Worm (Caenorhabditis elegans) whole organism, L4/young adult: ENCODE measurements around the gene rsa-2.

ENCODE experiments used
- W03F9.2 ChIP-seq: fragments of 150-350 bp; optimal IDR thresholded peaks from 2 replicates; lab custom pipeline; 2014; ENCODE audit warnings: missing biosample characterization, missing genetic modification characterization
- dao-5 ChIP-seq: sonication (generic microtip); optimal IDR thresholded peaks from 2 replicates; lab custom pipeline; 2016; ENCODE audit warnings: missing genotype, missing genetic modification characterization, moderate library complexity, missing compliant biosample characterization
- him-1 ChIP-seq: sonication (generic microtip); optimal IDR thresholded peaks from 2 replicates; lab custom pipeline; 2016; ENCODE audit warnings: missing genotype, missing genetic modification reagents, missing genetic modification characterization, missing compliant biosample characterization

rsa-2 gene

DNA sequence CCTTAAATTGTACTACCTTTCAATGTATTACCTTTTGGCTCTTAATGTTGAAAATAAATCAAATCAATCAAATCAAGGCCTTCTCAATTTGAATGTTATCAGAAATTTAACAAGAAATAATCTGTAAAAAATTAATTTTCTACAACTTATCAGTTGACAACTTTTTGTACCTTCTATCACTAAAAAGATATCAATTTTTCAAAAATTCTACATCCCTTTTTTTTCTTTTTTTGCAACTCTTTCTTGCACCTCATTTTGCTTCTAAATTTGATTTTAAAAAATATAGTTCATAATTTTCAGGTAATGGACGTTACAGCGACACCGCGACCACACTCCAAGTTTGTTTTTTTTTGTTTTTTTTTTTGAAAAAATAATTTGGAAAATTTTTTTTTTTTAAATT lies 24.9 kb downstream of the rsa-2 start, which contains the start of gene W09D6.5:
Gene W09D6.5, plus strand, starts transcription at position 301 of the 400 bp plus-strand sequence.
- TF ChIP-seq W03F9.2 (no peak), dao-5 (no peak), him-1 (no peak)

DNA sequence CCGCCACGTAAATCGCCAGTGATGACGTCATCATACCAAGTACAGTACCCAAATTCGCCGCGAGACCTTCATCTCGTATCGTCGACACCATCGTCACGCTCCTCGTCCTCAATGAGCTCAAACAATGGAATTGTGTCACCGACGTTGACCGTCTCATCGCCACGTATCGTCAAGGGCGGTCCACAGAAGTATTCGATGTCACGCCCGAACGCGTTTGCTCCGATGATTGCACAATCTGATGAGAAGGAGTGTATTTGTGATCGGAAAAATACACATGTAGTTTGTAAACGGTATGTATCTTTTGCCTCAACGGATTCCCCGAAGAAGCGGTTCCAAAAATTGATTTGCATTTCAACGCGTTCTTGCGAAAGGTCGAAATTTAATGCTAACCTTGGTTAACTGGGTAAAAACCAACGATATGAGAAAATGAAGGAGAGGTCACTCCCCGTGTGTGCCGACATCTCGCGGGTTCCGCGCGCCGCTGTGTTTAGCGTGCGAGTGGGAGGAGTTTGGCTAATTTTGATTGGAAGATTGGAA lies 26.9 kb downstream of the rsa-2 start:
- TF ChIP-seq dao-5, result no peak
- no peak for TF ChIP-seq him-1
- peak; percentile 35 for TF ChIP-seq W03F9.2

DNA sequence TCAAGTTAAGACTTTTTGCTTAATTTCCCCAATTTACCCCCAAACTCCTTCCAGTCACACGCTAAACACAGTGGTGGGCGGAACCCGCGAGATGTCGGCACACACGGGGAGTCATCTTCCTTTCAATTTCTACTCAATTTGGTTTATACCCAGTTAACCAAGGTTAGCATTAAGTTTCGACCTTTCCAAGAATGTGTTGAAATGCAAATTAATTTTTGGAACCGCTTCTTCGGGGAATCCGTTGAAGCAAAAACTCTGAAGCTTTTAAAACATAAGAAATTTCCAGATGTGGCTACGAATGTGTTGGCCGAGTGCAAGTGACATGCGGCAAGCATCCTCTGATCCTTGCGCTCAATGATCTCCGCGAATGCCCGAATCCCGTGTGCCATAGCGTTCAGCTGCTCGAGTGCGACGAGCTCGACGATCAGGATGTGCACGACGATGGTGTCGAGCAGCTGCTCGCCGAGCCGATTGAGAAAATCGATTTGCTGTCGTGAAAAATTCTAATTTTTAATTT lies 27.6 kb downstream of the rsa-2 start:
- TF ChIP-seq him-1 (no peak), W03F9.2 (no peak), dao-5 (no peak)

DNA sequence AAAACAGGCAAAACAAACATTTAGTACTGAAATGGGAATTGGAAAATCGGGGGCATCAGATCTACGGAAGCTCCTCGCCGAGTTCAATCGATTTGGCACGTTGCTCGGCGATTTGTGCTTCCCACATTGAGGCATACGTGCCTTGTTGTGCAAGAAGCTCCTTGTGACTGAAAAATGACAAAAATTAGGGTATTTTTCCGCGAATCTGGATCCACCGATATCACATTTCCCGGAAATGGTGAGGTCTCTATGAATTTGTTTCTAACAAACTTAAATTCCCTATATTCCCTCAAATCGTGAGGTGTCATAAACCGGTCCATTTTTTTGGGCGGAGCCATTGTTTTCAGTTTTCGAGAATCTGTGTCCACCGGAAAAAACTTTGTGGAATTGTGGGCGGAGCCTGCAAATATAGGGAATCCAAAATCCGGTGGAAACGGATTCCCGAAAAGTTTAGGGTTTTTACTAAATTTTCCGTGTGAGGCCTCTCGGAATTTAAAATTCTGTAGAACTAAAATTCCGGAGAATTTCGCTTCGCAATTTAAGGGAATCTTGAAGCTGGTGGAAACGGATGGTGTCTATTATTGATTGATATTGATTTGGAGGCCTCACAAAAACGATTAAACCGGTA lies 28.5 kb downstream of the rsa-2 start:
- no peak for TF ChIP-seq dao-5
- TF ChIP-seq him-1, result no peak
- TF ChIP-seq W03F9.2, result no peak

DNA sequence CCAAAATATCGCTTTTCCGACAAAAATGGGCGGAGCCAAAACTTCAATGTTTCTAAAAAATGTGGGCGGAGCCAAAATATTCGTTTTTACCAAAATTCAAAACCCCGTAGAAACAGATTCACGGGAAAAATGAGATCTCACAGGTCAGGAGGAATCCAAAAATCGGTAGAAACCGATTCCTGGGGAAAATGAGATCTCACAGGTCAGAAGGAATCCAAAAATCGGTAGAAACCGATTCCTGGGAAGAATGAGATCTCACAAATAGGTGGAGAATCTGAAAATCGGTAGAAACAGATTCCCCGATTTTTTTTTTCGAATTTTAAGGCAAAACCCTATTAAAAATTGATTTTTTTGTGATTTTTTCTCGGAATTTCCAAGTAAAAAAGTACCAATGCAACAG lies 30.2 kb downstream of the rsa-2 start:
- TF ChIP-seq W03F9.2, result no peak
- TF ChIP-seq him-1, result no peak
- no peak for TF ChIP-seq dao-5

DNA sequence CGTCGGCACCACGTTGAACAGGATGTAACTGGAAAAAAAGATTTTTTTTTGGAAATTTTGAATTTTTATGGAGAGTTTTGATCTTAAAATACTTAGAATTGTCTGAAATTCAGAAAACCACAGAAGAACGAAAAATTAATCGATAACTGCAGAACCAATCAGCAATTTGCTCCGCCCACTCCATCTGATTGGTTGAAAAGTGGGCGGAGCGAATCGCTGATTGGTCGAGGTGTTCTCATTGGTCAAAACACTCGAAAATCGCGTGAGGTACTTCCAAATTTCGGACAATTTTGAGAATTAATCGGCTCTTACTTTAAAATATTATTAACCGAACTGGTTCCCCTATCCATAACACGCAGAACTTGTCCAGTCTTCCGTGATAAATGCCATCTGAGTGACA lies 32.4 kb downstream of the rsa-2 start:
- no peak for TF ChIP-seq dao-5
- no peak for TF ChIP-seq W03F9.2
- TF ChIP-seq him-1, result no peak

DNA sequence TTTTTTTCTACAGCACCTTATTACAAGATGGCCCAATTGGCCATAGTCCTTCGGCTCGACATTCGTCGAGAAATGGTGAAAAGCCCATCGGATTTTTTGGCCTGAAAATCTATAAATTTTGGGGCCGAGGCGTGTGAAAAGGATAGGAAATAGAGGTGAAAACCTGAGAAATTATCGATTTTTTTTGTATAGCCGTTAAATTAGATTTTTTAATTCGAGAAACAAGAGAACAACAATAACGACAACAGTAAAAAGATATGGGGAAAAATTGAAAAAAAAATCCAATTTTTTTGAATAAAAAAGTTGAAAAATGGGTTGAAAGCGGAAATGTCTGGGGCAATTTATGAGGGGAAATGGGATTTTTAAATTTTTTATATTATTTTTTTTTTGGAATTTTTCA lies 36.6 kb downstream of the rsa-2 start, which contains the start of gene hmt-1:
Gene hmt-1, minus strand, starts transcription at position 101 of the 400 bp plus-strand sequence.
- no peak for TF ChIP-seq W03F9.2
- TF ChIP-seq dao-5, result no peak
- no peak for TF ChIP-seq him-1

DNA sequence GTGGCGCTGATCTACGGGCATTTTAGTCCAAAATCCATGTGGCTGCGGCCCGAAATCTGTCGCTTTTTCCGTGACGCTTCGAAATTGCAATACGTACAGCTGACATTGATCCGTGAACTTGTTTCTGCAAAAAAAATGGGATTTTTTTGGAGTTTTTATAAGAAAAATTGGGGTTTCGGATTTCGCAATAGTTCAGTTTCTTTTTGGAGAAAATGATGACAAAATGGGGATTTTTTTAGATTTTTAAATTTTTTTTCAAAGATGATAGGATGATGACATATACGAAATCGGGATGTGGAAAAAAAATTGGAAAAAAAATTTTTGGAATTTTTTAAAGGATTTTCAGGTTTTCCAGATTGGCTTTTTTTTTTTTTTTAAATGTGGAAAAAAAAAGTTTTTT lies 38.0 kb downstream of the rsa-2 start:
- TF ChIP-seq him-1, result no peak
- TF ChIP-seq W03F9.2, result no peak
- TF ChIP-seq dao-5, result no peak

DNA sequence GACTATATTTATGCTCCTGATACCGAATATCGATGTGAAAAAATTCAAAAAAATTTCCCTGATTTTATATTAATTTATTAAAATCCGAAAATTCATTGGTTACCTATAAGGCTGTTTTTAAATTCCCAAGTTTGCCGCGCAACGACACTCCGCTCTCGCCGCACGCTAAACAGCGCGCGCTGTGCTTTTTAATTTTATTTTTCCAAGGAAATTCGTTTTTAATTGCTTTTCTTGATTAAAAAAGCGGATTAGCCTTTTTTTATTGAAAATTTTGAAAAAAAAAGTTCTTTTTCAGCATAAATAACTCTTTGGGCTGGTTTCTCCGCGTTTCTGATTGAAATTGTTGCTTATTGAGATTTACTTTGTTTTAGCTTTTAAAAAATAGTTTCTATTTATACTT lies 44.0 kb downstream of the rsa-2 start:
- TF ChIP-seq dao-5 (no peak), W03F9.2 (no peak), him-1 (no peak)

DNA sequence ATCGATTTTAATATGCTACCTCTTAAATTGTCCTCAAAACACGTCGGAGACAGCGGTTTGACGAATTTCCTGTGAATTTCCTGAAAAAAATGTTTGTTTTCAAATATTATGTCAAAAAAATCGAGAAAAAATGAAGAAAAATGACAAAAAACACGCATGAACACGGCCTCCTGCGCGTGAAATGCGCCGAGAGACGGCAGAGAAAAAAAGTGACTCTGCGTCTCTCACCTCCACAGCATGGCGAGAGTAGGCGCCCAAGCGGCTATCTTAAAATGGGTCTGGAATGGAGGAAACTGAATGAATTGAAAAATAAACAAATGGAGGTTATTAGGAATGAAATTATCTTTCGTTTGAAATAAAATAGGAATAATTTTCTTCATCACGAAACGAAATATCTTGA lies 47.5 kb downstream of the rsa-2 start:
- TF ChIP-seq W03F9.2, result no peak

DNA sequence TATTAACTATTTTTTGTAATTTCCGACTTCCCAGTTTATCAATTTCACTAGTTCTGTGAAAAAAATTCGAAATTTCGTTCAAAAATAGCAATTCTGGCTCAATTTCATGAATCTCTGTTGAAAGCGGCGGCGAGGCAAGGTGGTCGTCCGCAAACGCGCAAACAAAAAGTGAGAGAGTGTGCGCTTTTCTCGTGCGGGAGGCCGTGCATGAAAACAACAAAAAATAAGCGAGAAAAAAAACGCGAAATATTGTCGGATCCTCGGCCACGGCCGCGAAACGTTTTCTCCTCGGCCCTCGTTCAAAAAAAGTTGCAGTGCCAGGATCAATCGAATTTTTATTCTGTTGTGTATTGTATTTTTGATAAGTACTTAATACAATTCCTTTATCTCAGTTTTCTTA lies 49.4 kb downstream of the rsa-2 start:
- TF ChIP-seq dao-5, result no peak
- TF ChIP-seq W03F9.2, result peak; percentile 9
- TF ChIP-seq him-1, result peak; percentile 31

DNA sequence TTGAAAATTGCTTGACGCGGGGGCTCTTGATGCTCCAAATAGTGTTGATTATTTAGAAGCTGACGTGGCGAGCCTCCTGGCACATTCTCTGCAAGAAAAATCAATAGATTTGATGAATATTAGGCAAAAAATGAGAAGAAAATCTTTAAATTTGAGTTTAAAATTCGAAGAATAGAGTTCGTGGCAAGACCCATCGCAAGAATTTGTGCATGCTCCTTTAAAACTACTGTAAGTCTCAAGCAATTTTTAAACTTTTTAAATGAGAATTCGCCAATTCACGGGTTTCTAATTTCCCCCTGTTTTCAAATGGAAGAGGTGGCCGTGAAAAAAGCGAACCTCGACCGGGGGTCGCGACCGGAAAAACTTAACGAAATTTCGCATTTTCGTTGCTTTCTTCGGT lies 50.6 kb downstream of the rsa-2 start:
- no peak for TF ChIP-seq dao-5
- TF ChIP-seq W03F9.2, result no peak
- TF ChIP-seq him-1, result no peak

DNA sequence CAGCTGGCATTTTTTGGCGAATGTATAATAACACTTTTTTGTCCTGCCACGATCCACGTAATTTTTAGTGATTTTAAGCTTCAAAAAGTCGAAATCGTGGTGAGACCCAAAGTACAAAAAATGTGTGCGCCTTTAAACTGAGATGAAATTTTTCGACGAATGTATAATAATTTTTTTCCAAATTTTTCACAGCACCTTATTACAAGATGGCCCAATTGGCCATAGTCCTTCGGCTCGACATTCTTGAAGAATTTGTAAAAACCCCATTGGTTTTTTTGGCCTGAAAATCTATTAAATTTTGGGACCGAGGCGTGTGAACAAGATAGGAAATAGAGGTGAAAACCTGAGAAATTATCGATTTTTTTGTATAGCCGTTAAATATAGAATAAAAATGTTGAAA lies 52.7 kb downstream of the rsa-2 start:
- TF ChIP-seq him-1 (no peak), dao-5 (no peak), W03F9.2 (no peak)
